Worm (Caenorhabditis elegans): ENCODE data around the gene sdhb-1.

DNA sequence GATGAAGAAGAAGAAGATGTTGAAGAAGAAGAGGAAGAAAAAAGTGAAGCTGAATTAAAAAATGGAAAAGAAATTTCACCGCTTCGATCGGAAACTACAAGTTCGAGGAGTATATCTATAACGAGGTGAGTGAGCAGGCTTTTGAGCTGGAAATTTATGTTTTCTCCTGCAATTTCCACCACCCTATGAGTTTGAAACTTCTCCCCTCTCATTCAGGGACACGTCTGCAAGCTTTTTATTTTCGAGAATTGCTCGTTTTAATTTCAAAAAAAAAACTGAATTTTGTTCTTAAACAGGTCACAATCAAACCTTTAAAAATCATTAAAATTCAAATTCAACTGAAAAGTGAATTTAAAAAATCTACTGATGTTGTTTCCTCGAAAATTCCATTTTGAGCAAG, 9.7 kb upstream of the sdhb-1 start:
- TF ChIP-seq dao-5 (tag; optimal IDR thresholded peaks at IDR 0.05) (no peak), him-1 (tag; optimal IDR thresholded peaks at IDR 0.05) (no peak), W03F9.2 (tag; optimal IDR thresholded peaks at IDR 0.05) (no peak)
